Fruit fly (Drosophila melanogaster) whole organism, embryonic: ENCODE data around the gene Ttc19.

Experiments used
- ATbp ChIP-seq: fragments of 200-800 bp; sonication (Bioruptor generic); optimal IDR thresholded peaks from 2 replicates; lab custom pipeline; 2017; ENCODE audit warnings: missing biosample characterization, mild to moderate bottlenecking, missing genetic modification characterization, missing genetic modification reagents
- Atf6 ChIP-seq: fragments of 200-800 bp; sonication (Bioruptor generic); IDR thresholded peaks from 2 replicates; pipeline ENCODE4 v1.3.6; 2022; ENCODE audit warnings: missing biosample characterization, missing genetic modification characterization
- CG10274 ChIP-seq: fragments of 200-800 bp; sonication (Bioruptor generic); optimal IDR thresholded peaks from 3 replicates; lab custom pipeline; 2017; ENCODE audit warnings: missing biosample characterization, mild to moderate bottlenecking, missing genetic modification characterization
- CG10366 ChIP-seq: fragments of 200-800 bp; sonication (Bioruptor generic); IDR thresholded peaks from 2 replicates; pipeline ENCODE4 v1.3.6; 2022; ENCODE audit warnings: missing biosample characterization, missing genetic modification characterization
- CG11247 ChIP-seq: fragments of 200-800 bp; sonication (Bioruptor generic); IDR thresholded peaks from 2 replicates; pipeline ENCODE4 v1.3.6; 2022; ENCODE audit warnings: missing biosample characterization, missing genetic modification characterization
- CG12071 ChIP-seq: fragments of 200-800 bp; sonication (Bioruptor generic); optimal IDR thresholded peaks from 3 replicates; lab custom pipeline; 2018; ENCODE audit warnings: missing biosample characterization, mild to moderate bottlenecking, missing genetic modification characterization
- CG14965 ChIP-seq: fragments of 200-800 bp; sonication (Bioruptor generic); optimal IDR thresholded peaks from 2 replicates; lab custom pipeline; 2016; ENCODE audit warnings: missing biosample characterization, missing genetic modification characterization, borderline replicate concordance
- CG17568 ChIP-seq: fragments of 200-800 bp; sonication (Bioruptor generic); optimal IDR thresholded peaks from 2 replicates; lab custom pipeline; 2018; ENCODE audit warnings: missing biosample characterization, mild to moderate bottlenecking, missing genetic modification characterization, moderate library complexity
- CG1792 ChIP-seq: fragments of 200-800 bp; sonication (Bioruptor generic); optimal IDR thresholded peaks from 2 replicates; lab custom pipeline; 2016; ENCODE audit warnings: missing biosample characterization, missing genetic modification characterization
- CG18599 ChIP-seq: fragments of 200-800 bp; sonication (Bioruptor generic); optimal IDR thresholded peaks from 3 replicates; lab custom pipeline; 2017; ENCODE audit warnings: missing biosample characterization, missing genetic modification characterization, mild to moderate bottlenecking, moderate library complexity, missing genetic modification reagents
- CG2116 ChIP-seq: fragments of 200-800 bp; sonication (Bioruptor generic); optimal IDR thresholded peaks from 3 replicates; lab custom pipeline; 2018; ENCODE audit warnings: missing biosample characterization, mild to moderate bottlenecking, missing genetic modification characterization
- CG31365 ChIP-seq: fragments of 200-800 bp; sonication (Bioruptor generic); optimal IDR thresholded peaks from 2 replicates; lab custom pipeline; 2018; ENCODE audit warnings: missing biosample characterization, mild to moderate bottlenecking, missing genetic modification characterization
- CG3163 ChIP-seq: fragments of 200-800 bp; sonication (Bioruptor generic); optimal IDR thresholded peaks from 3 replicates; lab custom pipeline; 2016; ENCODE audit warnings: missing biosample characterization, missing genetic modification characterization
- CG5245 ChIP-seq: fragments of 200-800 bp; sonication (Bioruptor generic); optimal IDR thresholded peaks from 3 replicates; lab custom pipeline; 2016; ENCODE audit warnings: missing biosample characterization, missing genetic modification characterization
- CG6813 ChIP-seq: fragments of 200-800 bp; sonication (Bioruptor generic); optimal IDR thresholded peaks from 2 replicates; lab custom pipeline; 2017; ENCODE audit warnings: missing biosample characterization, missing genetic modification characterization, mild to moderate bottlenecking, moderate library complexity, missing genetic modification reagents
- CG7839 ChIP-seq: fragments of 200-800 bp; sonication (Bioruptor generic); optimal IDR thresholded peaks from 3 replicates; lab custom pipeline; 2018; ENCODE audit warnings: missing biosample characterization, mild to moderate bottlenecking, missing genetic modification characterization, moderate library complexity
- CG7963 ChIP-seq: fragments of 200-800 bp; sonication (Bioruptor generic); IDR thresholded peaks from 3 replicates; pipeline ENCODE4 v1.3.6; 2022; ENCODE audit warnings: missing biosample characterization, missing genetic modification characterization; ENCODE audit not compliant: partially characterized antibody
- CG8089 ChIP-seq: fragments of 200-800 bp; sonication (Bioruptor generic); optimal IDR thresholded peaks from 3 replicates; lab custom pipeline; 2016; ENCODE audit warnings: missing biosample characterization, missing genetic modification characterization
- CG9215 ChIP-seq: fragments of 200-800 bp; sonication (Bioruptor generic); IDR thresholded peaks from 2 replicates; pipeline ENCODE4 v1.3.6; 2022; ENCODE audit warnings: missing biosample characterization, missing genetic modification characterization
- D ChIP-seq, 2 experiments: fragments of 200-800 bp in 1 of 2; fragments of >200 bp in 1 of 2; sonication (Bioruptor generic) in 1 of 2; optimal IDR thresholded peaks; 2 replicates in 1 of 2; 3 replicates in 1 of 2; lab custom pipeline; 2017; ENCODE audit warnings: mild to moderate bottlenecking in 1 of 2, missing biosample characterization in 1 of 2, missing genetic modification characterization in 1 of 2, missing genetic modification reagents in 1 of 2
- Dref ChIP-seq: fragments of 200-800 bp; sonication (Bioruptor generic); IDR thresholded peaks from 2 replicates; pipeline ENCODE4 v1.3.6; 2022; ENCODE audit warnings: missing biosample characterization, missing genetic modification characterization
- Hr78 ChIP-seq, 2 experiments: fragments of 200-800 bp in 1 of 2; fragments of >200 bp in 1 of 2; sonication (Bioruptor generic) in 1 of 2; optimal IDR thresholded peaks; 2 replicates each; lab custom pipeline; 2017 to 2019; ENCODE audit warnings: missing biosample characterization in 2 of 2, missing genetic modification characterization in 2 of 2, mild to moderate bottlenecking in 1 of 2, moderate library complexity in 1 of 2
- MTF-1 ChIP-seq: fragments of 200-800 bp; sonication (Bioruptor generic); optimal IDR thresholded peaks from 2 replicates; lab custom pipeline; 2018; ENCODE audit warnings: missing biosample characterization, mild to moderate bottlenecking, missing genetic modification characterization, borderline replicate concordance
- Med ChIP-seq: fragments of 200-800 bp; sonication (Bioruptor generic); peaks from one replicate; lab custom pipeline; 2016; ENCODE audit warnings: missing biosample characterization, missing genetic modification characterization, mild to moderate bottlenecking, inconsistent platforms, moderate library complexity
- Mes4 ChIP-seq: fragments of 200-800 bp; sonication (Bioruptor generic); optimal IDR thresholded peaks from 2 replicates; lab custom pipeline; 2016; ENCODE audit warnings: missing biosample characterization, missing genetic modification characterization
- Nf-YC ChIP-seq: fragments of 200-800 bp; optimal IDR thresholded peaks from 3 replicates; lab custom pipeline; 2019; ENCODE audit warnings: missing biosample characterization, mild to moderate bottlenecking, missing genetic modification characterization, moderate library complexity
- NfI ChIP-seq: fragments of 200-800 bp; sonication (Bioruptor generic); optimal IDR thresholded peaks from 3 replicates; lab custom pipeline; 2018; ENCODE audit warnings: missing biosample characterization, mild to moderate bottlenecking, missing genetic modification characterization, moderate library complexity
- PHDP ChIP-seq: fragments of 200-800 bp; sonication (Bioruptor generic); optimal IDR thresholded peaks from 3 replicates; lab custom pipeline; 2018; ENCODE audit warnings: missing biosample characterization, mild to moderate bottlenecking, missing genetic modification characterization, moderate library complexity
- Ptx1 ChIP-seq: fragments of 200-800 bp; sonication (Bioruptor generic); IDR thresholded peaks from 2 replicates; pipeline ENCODE4 v1.3.6; 2022; ENCODE audit warnings: missing biosample characterization, missing genetic modification characterization
- Sox102F ChIP-seq: fragments of 200-800 bp; sonication (Bioruptor generic); optimal IDR thresholded peaks from 2 replicates; lab custom pipeline; 2018; ENCODE audit warnings: missing biosample characterization, mild to moderate bottlenecking, missing genetic modification characterization, moderate library complexity
- TFAM ChIP-seq: fragments of 200-800 bp; sonication (Bioruptor generic); optimal IDR thresholded peaks from 2 replicates; lab custom pipeline; 2017; ENCODE audit warnings: missing biosample characterization, missing genetic modification characterization, inconsistent platforms
- Taf1 ChIP-seq: fragments of 200-800 bp; sonication (Bioruptor generic); IDR thresholded peaks from 2 replicates; pipeline ENCODE4 v1.3.6; 2022; ENCODE audit warnings: missing biosample characterization, missing genetic modification characterization
- Trl ChIP-seq, 3 experiments: fragments of >200 bp in 2 of 3; fragments of 200-800 bp in 1 of 3; sonication (Bioruptor generic) in 1 of 3; optimal IDR thresholded peaks; 2 replicates in 1 of 3; 3 replicates in 2 of 3; lab custom pipeline; 2016 to 2017; ENCODE audit warnings: missing biosample characterization in 1 of 3, missing genetic modification characterization in 1 of 3
- Usf ChIP-seq: fragments of 200-800 bp; sonication (Bioruptor generic); optimal IDR thresholded peaks from 2 replicates; lab custom pipeline; 2017; ENCODE audit warnings: missing genotype, missing biosample characterization, missing genetic modification characterization
- ash1 ChIP-seq: fragments of 200-800 bp; sonication (Bioruptor generic); optimal IDR thresholded peaks from 2 replicates; lab custom pipeline; 2018; ENCODE audit warnings: missing biosample characterization, mild to moderate bottlenecking, missing genetic modification characterization
- dpn ChIP-seq, 2 experiments: fragments of 200-800 bp; sonication (Bioruptor generic); optimal IDR thresholded peaks; 3 replicates each; lab custom pipeline; 2016; ENCODE audit warnings: missing biosample characterization in 2 of 2, missing genetic modification characterization in 2 of 2
- fd64A ChIP-seq: fragments of 200-800 bp; sonication (Bioruptor generic); optimal IDR thresholded peaks from 3 replicates; lab custom pipeline; 2018; ENCODE audit warnings: missing biosample characterization, mild to moderate bottlenecking, missing genetic modification characterization
- ftz-f1 ChIP-seq: fragments of 200-800 bp; sonication (Bioruptor generic); optimal IDR thresholded peaks from 2 replicates; lab custom pipeline; 2016; ENCODE audit warnings: missing biosample characterization, missing genetic modification characterization
- gcm2 ChIP-seq: fragments of 200-800 bp; sonication (Bioruptor generic); optimal IDR thresholded peaks from 2 replicates; lab custom pipeline; 2016; ENCODE audit warnings: missing biosample characterization, missing genetic modification characterization
- lilli ChIP-seq: fragments of 200-800 bp; sonication (Bioruptor generic); optimal IDR thresholded peaks from 3 replicates; lab custom pipeline; 2016; ENCODE audit warnings: missing biosample characterization, missing genetic modification characterization
- nerfin-1 ChIP-seq: fragments of 200-800 bp; sonication (Bioruptor generic); optimal IDR thresholded peaks from 3 replicates; lab custom pipeline; 2019; ENCODE audit warnings: missing biosample characterization, mild to moderate bottlenecking, missing genetic modification characterization, moderate library complexity
- rib ChIP-seq: fragments of 200-800 bp; sonication (Bioruptor generic); IDR thresholded peaks from 2 replicates; pipeline ENCODE4 v1.3.6; 2022; ENCODE audit warnings: missing biosample characterization, missing genetic modification characterization
- sna ChIP-seq: fragments of 200-800 bp; sonication (Bioruptor generic); IDR thresholded peaks from 2 replicates; pipeline ENCODE4 v1.3.6; 2022; ENCODE audit warnings: missing biosample characterization, missing genetic modification characterization; ENCODE audit not compliant: partially characterized antibody
- sr ChIP-seq: fragments of 200-800 bp; sonication (Bioruptor generic); IDR thresholded peaks from 3 replicates; pipeline ENCODE4 v1.3.6; 2022; ENCODE audit warnings: missing biosample characterization, missing genetic modification characterization
- toy ChIP-seq: fragments of 200-800 bp; sonication (Bioruptor generic); IDR thresholded peaks from 2 replicates; pipeline ENCODE4 v1.3.6; 2022; ENCODE audit warnings: missing biosample characterization, missing genetic modification characterization
- vvl ChIP-seq: fragments of 200-800 bp; sonication (Bioruptor generic); IDR thresholded peaks from 2 replicates; pipeline ENCODE4 v1.3.6; 2022; ENCODE audit warnings: missing biosample characterization, missing genetic modification characterization
- zen2 ChIP-seq: fragments of 200-800 bp; sonication (Bioruptor generic); IDR thresholded peaks from 3 replicates; pipeline ENCODE4 v1.3.6; 2022; ENCODE audit warnings: missing biosample characterization, missing genetic modification characterization; ENCODE audit not compliant: partially characterized antibody

Ttc19 gene

dm6 chr2L:19014032-19014880, 30.7 kb downstream of the Ttc19 start (continued):
- TF ChIP-seq Hr78 (GFP tag; optimal IDR thresholded peaks at IDR 0.05; lab: Kevin White, UChicago): peak in 1 of 2 experiments; percentile 26
- TF ChIP-seq sr (GFP tag; lab: Robert Waterston, UW): no peak
- no peak for TF ChIP-seq CG7963 (GFP tag; lab: Robert Waterston, UW)
- peak; percentile 73 for TF ChIP-seq Ptx1 (GFP tag; lab: Robert Waterston, UW)
- no peak for TF ChIP-seq gcm2 (GFP tag; lab: Kevin White, UChicago)
- no peak for TF ChIP-seq toy
- no peak for TF ChIP-seq Trl (optimal IDR thresholded peaks at IDR 0.05; lab: Kevin White, UChicago)
- no peak for TF ChIP-seq Trl (GFP tag; optimal IDR thresholded peaks at IDR 0.05; lab: Kevin White, UChicago)
- peak; percentile 70 for TF ChIP-seq CG6813
- TF ChIP-seq Dref (GFP tag; lab: Robert Waterston, UW): no peak
- TF ChIP-seq CG5245 (GFP tag; lab: Kevin White, UChicago): peak; percentile 39
- TF ChIP-seq vvl (GFP tag; lab: Robert Waterston, UW): peak; percentile 76
- peak; percentile 87 for TF ChIP-seq CG7839 (tag; lab: Kevin White, UChicago)
- no peak for TF ChIP-seq MTF-1 (GFP tag; lab: Kevin White, UChicago)
- TF ChIP-seq CG12071: no peak
- peak; percentile 65 for TF ChIP-seq Med
- peak; percentile 24 for TF ChIP-seq CG2116
- peak; percentile 78 for TF ChIP-seq Sox102F (GFP tag; lab: Kevin White, UChicago)
- peak; percentile 63 for TF ChIP-seq Atf6
- peak; percentile 54; the same call in 1 of the 2 replicates for TF ChIP-seq Taf1 (GFP tag; lab: Robert Waterston, UW)
- peak; percentile 26; the same call in 1 of the 2 replicates for TF ChIP-seq CG11247 (GFP tag; lab: Robert Waterston, UW)
- peak; percentile 76 for TF ChIP-seq Nf-YC (tag; lab: Kevin White, UChicago)
- no peak for TF ChIP-seq zen2
- peak; percentile 15 for TF ChIP-seq CG10274 (GFP tag; lab: Kevin White, UChicago)
- TF ChIP-seq CG3163: no peak
- TF ChIP-seq CG18599: peak; percentile 93
- TF ChIP-seq D (optimal IDR thresholded peaks at IDR 0.05; lab: Kevin White, UChicago): no peak
- peak; percentile 69 for TF ChIP-seq D (GFP tag; optimal IDR thresholded peaks at IDR 0.05; lab: Kevin White, UChicago)
- no peak for TF ChIP-seq sna (GFP tag; lab: Robert Waterston, UW)
- TF ChIP-seq Mes4 (GFP tag; lab: Kevin White, UChicago): no peak
- TF ChIP-seq NfI: peak; percentile 84
- TF ChIP-seq PHDP: peak; percentile 81
- no peak for TF ChIP-seq fd64A (GFP tag; lab: Kevin White, UChicago)
- TF ChIP-seq dpn (GFP tag; optimal IDR thresholded peaks at IDR 0.05; lab: Kevin White, UChicago): peak; percentile 29 to 37
- TF ChIP-seq CG17568 (GFP tag; lab: Kevin White, UChicago): peak; percentile 18
- peak; percentile 72 for TF ChIP-seq ATbp
- peak; percentile 46; the same call in 1 of the 2 replicates for TF ChIP-seq CG10366 (GFP tag; lab: Robert Waterston, UW)
- TF ChIP-seq CG9215 (GFP tag; lab: Robert Waterston, UW): 0 out of 2 replicates have a peak, but pooled peaks have one; percentile 46
- TF ChIP-seq Usf: peak; percentile 21
- TF ChIP-seq CG8089 (GFP tag; lab: Kevin White, UChicago): no peak
- no peak for TF ChIP-seq CG1792 (GFP tag; lab: Kevin White, UChicago)
- peak; percentile 69 for TF ChIP-seq nerfin-1 (tag; lab: Kevin White, UChicago)
- TF ChIP-seq ftz-f1 (GFP tag; lab: Kevin White, UChicago): no peak
- TF ChIP-seq CG14965 (GFP tag; lab: Kevin White, UChicago): no peak
- TF ChIP-seq CG31365: no peak
- TF ChIP-seq rib: no peak
- TF ChIP-seq TFAM (GFP tag; lab: Kevin White, UChicago): no peak
- no peak for TF ChIP-seq ash1
- peak; percentile 61 for TF ChIP-seq lilli (GFP tag; lab: Kevin White, UChicago)
